Worm (Caenorhabditis elegans): ENCODE measurements around the gene apm-3.

apm-3 gene

ce11 chrX:949466-949865, 5.3 kb upstream of the apm-3 start (continued):
- TF ChIP-seq Y105C5A.15 (GFP tag; IDR thresholded peaks at IDR 0.05) (no peak), T26A8.4 (GFP tag; IDR thresholded peaks at IDR 0.05) (peak; percentile 83), nhr-28 (tag; optimal IDR thresholded peaks at IDR 0.05) (peak; percentile 75), nhr-41 (GFP tag; IDR thresholded peaks at IDR 0.05) (no peak)

- TF ChIP-seq saeg-2 (GFP tag; IDR thresholded peaks at IDR 0.05), result no peak
- TF ChIP-seq set-16 (GFP tag; IDR thresholded peaks at IDR 0.05), result no peak
- TF ChIP-seq D1046.2 (GFP tag; IDR thresholded peaks at IDR 0.05), result no peak
- no peak for TF ChIP-seq nhr-6 (tag; optimal IDR thresholded peaks at IDR 0.05)
- TF ChIP-seq Y5F2A.4 (GFP tag; optimal IDR thresholded peaks at IDR 0.05), result no peak
- no peak for TF ChIP-seq spr-3 (GFP tag; optimal IDR thresholded peaks at IDR 0.05)
- TF ChIP-seq pqm-1 (tag; optimal IDR thresholded peaks at IDR 0.05), result no peak
- no peak for TF ChIP-seq spr-1 (tag; optimal IDR thresholded peaks at IDR 0.05)
- TF ChIP-seq lin-29 (GFP tag; IDR thresholded peaks at IDR 0.05), result no peak
- TF ChIP-seq unc-62 (GFP tag; optimal IDR thresholded peaks at IDR 0.05 in 1 of 2), result no peak
- no peak for TF ChIP-seq unc-62 (tag; optimal IDR thresholded peaks at IDR 0.05)
- TF ChIP-seq attf-4 (tag; optimal IDR thresholded peaks at IDR 0.05), result no peak
- no peak for TF ChIP-seq F49E8.2 (tag; optimal IDR thresholded peaks at IDR 0.05; ENCODE audit: borderline replicate concordance)
- no peak for TF ChIP-seq jun-1 (tag; optimal IDR thresholded peaks at IDR 0.05)
These were observed 4.3 kb upstream of the apm-3 start, which contains the start of gene arr-1 for ce11 chrX:950482-950881. Gene arr-1, plus strand, starts transcription at chrX:950782.

ce11 chrX:952557-953083, 2.2 kb upstream of the apm-3 start:
- TF ChIP-seq unc-62 (GFP tag; optimal IDR thresholded peaks at IDR 0.05 in 1 of 2) (peak in 1 of 2 experiments; percentile 92), unc-62 (tag; optimal IDR thresholded peaks at IDR 0.05) (no peak), madf-9 (GFP tag; conservative IDR thresholded peaks at IDR 0.05) (no peak), lsy-2 (tag; optimal IDR thresholded peaks at IDR 0.05) (peak in 1 of 2 experiments; percentile 26), rbr-2 (tag; optimal IDR thresholded peaks at IDR 0.05) (peak; percentile 29)

DNA sequence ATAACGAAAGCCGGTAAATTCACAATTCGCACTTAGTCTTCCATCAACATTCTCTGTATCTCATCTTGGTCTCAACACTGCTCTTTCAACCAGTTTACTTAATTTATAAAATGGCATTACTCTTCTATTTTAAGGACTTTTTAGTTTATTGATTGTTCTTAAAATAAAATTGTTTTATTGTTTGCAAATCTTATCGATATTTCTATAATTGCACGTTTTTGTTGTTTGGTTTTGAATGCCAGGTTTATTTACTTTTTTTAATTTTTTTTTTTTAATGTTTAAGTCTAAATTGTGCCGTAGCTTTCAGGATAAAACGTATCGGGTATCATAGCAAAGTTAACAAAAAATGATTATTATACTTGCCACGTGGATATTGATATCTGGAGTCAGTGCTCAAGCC, 2.8 kb downstream of the apm-3 start, which contains the start of gene chil-10:
TSS of gene chil-10 (plus strand) at position 301 of the 400 bp plus-strand sequence.
- TF ChIP-seq aha-1 (tag) (peak; percentile 6), tag-97 (GFP tag; IDR thresholded peaks at IDR 0.05) (no peak)

DNA sequence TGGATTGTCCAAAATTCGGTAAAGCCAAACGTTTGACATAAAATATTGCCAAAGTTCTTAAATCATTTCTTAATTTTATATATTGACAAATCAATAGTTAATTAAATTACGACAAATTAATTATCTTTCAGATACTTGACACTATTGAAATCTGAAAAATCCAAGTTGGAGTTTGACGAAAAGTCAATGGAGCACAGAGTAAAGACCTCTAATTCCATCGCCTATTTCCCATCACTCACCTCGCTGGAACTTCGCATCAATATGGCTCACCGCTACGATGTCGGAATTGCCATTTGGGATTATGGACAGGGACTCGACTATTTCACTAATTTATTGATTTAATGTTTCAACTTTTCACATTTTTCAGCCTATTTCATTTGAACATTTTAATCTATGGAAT, 5.4 kb downstream of the apm-3 start:
- no peak for TF ChIP-seq zfp-3 (GFP tag; conservative IDR thresholded peaks at IDR 0.05)
- TF ChIP-seq daf-12 (tag; optimal IDR thresholded peaks at IDR 0.05), result no peak
- TF ChIP-seq unc-62 (GFP tag; optimal IDR thresholded peaks at IDR 0.05 in 1 of 2), result peak in 1 of 2 experiments; percentile 94
- no peak for TF ChIP-seq unc-62 (tag; optimal IDR thresholded peaks at IDR 0.05)
- no peak for TF ChIP-seq F49E8.2 (tag; optimal IDR thresholded peaks at IDR 0.05; ENCODE audit: borderline replicate concordance)

DNA sequence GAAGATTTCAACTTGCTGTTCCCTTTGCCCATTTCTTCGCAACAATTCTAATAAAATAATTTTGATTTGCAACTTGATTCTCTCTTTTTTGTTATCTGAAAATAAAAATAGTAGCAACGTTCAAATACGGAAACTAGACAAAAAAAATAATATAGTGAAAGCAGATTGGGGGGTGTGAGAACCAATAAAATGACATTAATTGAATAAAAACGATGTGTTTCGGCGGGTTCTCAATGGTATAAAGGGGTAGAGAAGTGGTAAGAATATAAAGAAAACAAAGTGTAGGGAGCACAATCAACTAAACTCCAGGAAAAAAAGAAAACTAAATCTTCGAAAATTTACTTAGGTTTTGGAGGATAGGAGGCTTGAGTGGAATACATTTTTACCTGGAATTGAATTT, 8.4 kb downstream of the apm-3 start, which contains the start of gene ncs-1:
TSS of gene ncs-1 (minus strand) at position 101 of the 400 bp plus-strand sequence.
- TF ChIP-seq ceh-20 (GFP tag; IDR thresholded peaks at IDR 0.05), result no peak
- TF ChIP-seq ceh-62 (tag; optimal IDR thresholded peaks at IDR 0.05), result no peak
- TF ChIP-seq pha-4 (GFP tag; IDR thresholded peaks at IDR 0.05), result no peak
- no peak for TF ChIP-seq pha-4 (tag; optimal IDR thresholded peaks at IDR 0.05)
- TF ChIP-seq nhr-102 (tag; optimal IDR thresholded peaks at IDR 0.05), result no peak
- no peak for TF ChIP-seq ceh-82 (tag; optimal IDR thresholded peaks at IDR 0.05)
- TF ChIP-seq nhr-10 (tag; optimal IDR thresholded peaks at IDR 0.05), result no peak
- no peak for TF ChIP-seq gei-8 (GFP tag; optimal IDR thresholded peaks at IDR 0.05)
- no peak for TF ChIP-seq daf-12 (tag; optimal IDR thresholded peaks at IDR 0.05)
- no peak for TF ChIP-seq mxl-2 (GFP tag; conservative IDR thresholded peaks at IDR 0.05)
- TF ChIP-seq dmd-9 (GFP tag; IDR thresholded peaks at IDR 0.05), result no peak
- no peak for TF ChIP-seq sdz-12 (GFP tag; optimal IDR thresholded peaks at IDR 0.05)
- TF ChIP-seq ztf-7 (tag; optimal IDR thresholded peaks at IDR 0.05), result no peak
- TF ChIP-seq zfp-3 (GFP tag; conservative IDR thresholded peaks at IDR 0.05), result no peak
- no peak for TF ChIP-seq unc-39 (tag; optimal IDR thresholded peaks at IDR 0.05)
- TF ChIP-seq ctbp-1 (GFP tag; IDR thresholded peaks at IDR 0.05), result no peak
- no peak for TF ChIP-seq skn-1 (tag; optimal IDR thresholded peaks at IDR 0.05)
- TF ChIP-seq madf-9 (GFP tag; conservative IDR thresholded peaks at IDR 0.05), result no peak
- no peak for TF ChIP-seq F44E2.7 (GFP tag; IDR thresholded peaks at IDR 0.05)

Data from whole organism, L4 larva.